Worm (Caenorhabditis elegans): ENCODE measurements around the gene mboa-1.

Gene mboa-1

DNA sequence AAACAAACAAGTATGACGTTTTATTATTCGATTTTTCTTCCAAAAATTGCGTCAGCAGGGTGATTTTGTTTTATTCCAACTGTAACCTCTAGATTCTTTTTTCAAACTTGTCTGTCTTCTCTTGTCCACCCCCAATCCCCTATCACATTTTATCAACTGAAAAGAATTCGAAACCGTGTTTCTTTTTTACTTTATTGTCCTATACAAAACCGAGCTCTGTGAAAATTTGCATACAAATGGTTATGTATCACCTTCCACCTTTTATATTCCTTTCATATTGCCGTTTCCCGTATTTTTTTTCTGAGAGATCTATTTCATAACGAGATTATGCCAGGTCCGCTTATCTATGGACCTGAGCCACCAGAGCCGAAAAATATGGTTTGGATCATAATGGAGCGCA lies 24.6 kb downstream of the mboa-1 start, which contains the start of gene T27A8.7:
Gene T27A8.7 (plus strand): TSS at position 301 of the 400 bp plus-strand sequence.
- TF ChIP-seq nhr-232 (tag; optimal IDR thresholded peaks at IDR 0.05): no peak
- TF ChIP-seq unc-42 (tag; optimal IDR thresholded peaks at IDR 0.05): no peak
- TF ChIP-seq pat-9 (tag; optimal IDR thresholded peaks at IDR 0.05): no peak
- no peak for TF ChIP-seq elt-4 (tag; optimal IDR thresholded peaks at IDR 0.05)
- no peak for TF ChIP-seq ref-2 (tag; optimal IDR thresholded peaks at IDR 0.05)
- TF ChIP-seq Y22D7AL.16 (tag; optimal IDR thresholded peaks at IDR 0.05): no peak
- no peak for TF ChIP-seq ceh-24 (tag; optimal IDR thresholded peaks at IDR 0.05)
- TF ChIP-seq K09A11.1 (tag; optimal IDR thresholded peaks at IDR 0.05; ENCODE audit: insufficient read depth): no peak
- TF ChIP-seq dmd-4 (tag; optimal IDR thresholded peaks at IDR 0.05; ENCODE audit: borderline replicate concordance): no peak
- no peak for TF ChIP-seq ceh-48 (tag; optimal IDR thresholded peaks at IDR 0.05)
- TF ChIP-seq gmeb-2 (tag; optimal IDR thresholded peaks at IDR 0.05): no peak
- no peak for TF ChIP-seq tbx-2 (tag; optimal IDR thresholded peaks at IDR 0.05)
- TF ChIP-seq ceh-45 (GFP tag; IDR thresholded peaks at IDR 0.05): no peak

DNA sequence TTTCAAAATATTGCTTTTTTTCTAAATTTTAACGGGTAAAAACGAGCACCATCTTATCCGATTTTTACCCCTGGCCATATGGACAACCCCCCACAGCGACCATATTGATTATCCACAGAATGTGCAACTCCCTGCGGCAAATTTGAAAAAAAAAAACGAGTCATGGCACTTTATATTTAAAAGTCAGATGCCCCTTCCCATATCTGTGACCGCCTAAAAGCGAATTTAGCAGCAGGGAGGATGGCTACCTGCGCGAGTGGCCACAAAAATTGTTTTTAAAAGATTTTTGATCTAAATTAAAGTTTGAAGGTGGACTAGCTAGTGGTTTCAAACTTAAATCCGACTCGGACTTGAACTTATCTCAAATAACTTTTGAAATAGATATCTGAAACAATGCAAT lies 25.8 kb downstream of the mboa-1 start:
- TF ChIP-seq sox-4 (tag; optimal IDR thresholded peaks at IDR 0.05) (no peak), gmeb-2 (tag; optimal IDR thresholded peaks at IDR 0.05) (no peak), sox-2 (GFP tag; IDR thresholded peaks at IDR 0.05) (peak; percentile 4; the same call in 1 of the 2 replicates), che-1 (tag; optimal IDR thresholded peaks at IDR 0.05) (no peak), pqm-1 (tag; optimal IDR thresholded peaks at IDR 0.05) (peak; percentile 57), hlh-8 (tag; optimal IDR thresholded peaks at IDR 0.05) (peak; percentile 63), mec-3 (tag; optimal IDR thresholded peaks at IDR 0.05; ENCODE audit: borderline replicate concordance) (no peak), syd-9 (tag; optimal IDR thresholded peaks at IDR 0.05) (peak; percentile 71), ceh-6 (GFP tag; optimal IDR thresholded peaks at IDR 0.05) (no peak), hlh-6 (tag; optimal IDR thresholded peaks at IDR 0.05) (peak; percentile 4), fkh-10 (GFP tag; optimal IDR thresholded peaks at IDR 0.05) (peak; percentile 35), sdc-2 (tag; optimal IDR thresholded peaks at IDR 0.05) (peak; percentile 99), zip-5 (tag; optimal IDR thresholded peaks at IDR 0.05) (no peak), T23F11.4 (GFP tag; optimal IDR thresholded peaks at IDR 0.05) (no peak), ref-2 (tag; optimal IDR thresholded peaks at IDR 0.05) (peak; percentile 81), hlh-13 (GFP tag; optimal IDR thresholded peaks at IDR 0.05) (no peak), ceh-34 (tag; optimal IDR thresholded peaks at IDR 0.05) (peak; percentile 56), madf-2 (tag; optimal IDR thresholded peaks at IDR 0.05) (no peak), lin-11 (tag; optimal IDR thresholded peaks at IDR 0.05) (no peak), ceh-24 (tag; optimal IDR thresholded peaks at IDR 0.05) (no peak), ceh-2 (tag; optimal IDR thresholded peaks at IDR 0.05) (peak; percentile 17), dmd-4 (tag; optimal IDR thresholded peaks at IDR 0.05; ENCODE audit: borderline replicate concordance) (no peak), nhr-11 (tag; optimal IDR thresholded peaks at IDR 0.05) (no peak), K02D7.2 (tag; optimal IDR thresholded peaks at IDR 0.05) (no peak), lim-6 (tag; optimal IDR thresholded peaks at IDR 0.05) (no peak), pat-9 (tag; optimal IDR thresholded peaks at IDR 0.05) (no peak), pax-1 (tag; optimal IDR thresholded peaks at IDR 0.05) (peak; percentile 59), tbx-2 (tag; optimal IDR thresholded peaks at IDR 0.05) (peak; percentile 78), unc-3 (GFP tag; conservative IDR thresholded peaks at IDR 0.05) (peak; percentile 37; the same call in 1 of the 2 replicates), unc-3 (tag; optimal IDR thresholded peaks at IDR 0.05) (peak; percentile 8), ceh-19 (GFP tag; optimal IDR thresholded peaks at IDR 0.05) (no peak), eyg-1 (tag; optimal IDR thresholded peaks at IDR 0.05) (no peak), K09A11.1 (tag; optimal IDR thresholded peaks at IDR 0.05; ENCODE audit: insufficient read depth) (peak; percentile 53), pha-2 (tag; optimal IDR thresholded peaks at IDR 0.05) (no peak), ceh-18 (tag; optimal IDR thresholded peaks at IDR 0.05) (peak; percentile 95), fkh-6 (tag; optimal IDR thresholded peaks at IDR 0.05) (no peak), ceh-22 (tag; optimal IDR thresholded peaks at IDR 0.05) (peak; percentile 67), ceh-9 (tag; optimal IDR thresholded peaks at IDR 0.05) (no peak), pros-1 (tag; optimal IDR thresholded peaks at IDR 0.05) (peak; percentile 35), fax-1 (tag; optimal IDR thresholded peaks at IDR 0.05) (no peak), nfya-1 (tag; optimal IDR thresholded peaks at IDR 0.05) (peak; percentile 92), hlh-30 (tag; optimal IDR thresholded peaks at IDR 0.05; ENCODE audit: insufficient read depth) (peak; percentile 33), C38D4.7 (GFP tag; optimal IDR thresholded peaks at IDR 0.05) (no peak), Y22D7AL.16 (tag; optimal IDR thresholded peaks at IDR 0.05) (no peak), odd-2 (tag; optimal IDR thresholded peaks at IDR 0.05) (no peak)
